Worm (Caenorhabditis elegans): Measurements from ENCODE around the gene sre-36.

sre-36 gene

ce11 chrV:16424428-16424827, 24.9 kb downstream of the sre-36 start, which contains the start of gene srw-29:
Gene srw-29, minus strand, starts transcription at chrV:16424528.
- TF ChIP-seq attf-6 (GFP tag; IDR thresholded peaks at IDR 0.05) (no peak), nhr-90 (tag; optimal IDR thresholded peaks at IDR 0.05) (no peak), B0035.1 (tag; optimal IDR thresholded peaks at IDR 0.05) (no peak), aptf-3 (GFP tag; IDR thresholded peaks at IDR 0.05) (no peak), ztf-6 (GFP tag; IDR thresholded peaks at IDR 0.05) (no peak), F57C9.4 (tag; optimal IDR thresholded peaks at IDR 0.05) (no peak)

- TF ChIP-seq ztf-22 (GFP tag; optimal IDR thresholded peaks at IDR 0.05) (no peak), F55B11.4 (tag; optimal IDR thresholded peaks at IDR 0.05; ENCODE audit: borderline replicate concordance, insufficient read depth) (no peak), mes-4 (tag; optimal IDR thresholded peaks at IDR 0.05) (no peak), unc-62 (GFP tag; optimal IDR thresholded peaks at IDR 0.05) (no peak), egrh-3 (GFP tag; IDR thresholded peaks at IDR 0.05) (no peak), Y67H2A.10 (GFP tag; conservative IDR thresholded peaks at IDR 0.05) (no peak), xnd-1 (tag; optimal IDR thresholded peaks at IDR 0.05) (no peak), hlh-26 (GFP tag; conservative IDR thresholded peaks at IDR 0.05) (no peak), hmg-20 (GFP tag; IDR thresholded peaks at IDR 0.05) (no peak), lsl-1 (GFP tag; optimal IDR thresholded peaks at IDR 0.05) (no peak), aptf-2 (GFP tag; conservative IDR thresholded peaks at IDR 0.05) (no peak), lag-1 (GFP tag; IDR thresholded peaks at IDR 0.05) (no peak), lin-35 (GFP tag; optimal IDR thresholded peaks at IDR 0.05) (no peak), snpc-1.1 (tag; optimal IDR thresholded peaks at IDR 0.05; ENCODE audit: insufficient read depth) (no peak), B0261.1 (tag; optimal IDR thresholded peaks at IDR 0.05) (no peak), ceh-100 (GFP tag; IDR thresholded peaks at IDR 0.05) (no peak), Y79H2A.3 (GFP tag; conservative IDR thresholded peaks at IDR 0.05) (no peak), let-607 (tag; optimal IDR thresholded peaks at IDR 0.05) (no peak)
These were observed 30.0 kb downstream of the sre-36 start, which contains the start of gene F26D2.10 for ce11 chrV:16429503-16429902. Gene F26D2.10, minus strand, starts transcription at chrV:16429603.

- TF ChIP-seq nfyb-1 (GFP tag; IDR thresholded peaks at IDR 0.05) (no peak), madf-10 (tag; optimal IDR thresholded peaks at IDR 0.05) (no peak), nhr-179 (tag; optimal IDR thresholded peaks at IDR 0.05) (no peak), F33H1.4 (GFP tag; IDR thresholded peaks at IDR 0.05) (no peak), F55B11.4 (tag; optimal IDR thresholded peaks at IDR 0.05; ENCODE audit: borderline replicate concordance, insufficient read depth) (no peak), rcor-1 (GFP tag; IDR thresholded peaks at IDR 0.05) (no peak), dpff-1 (tag; optimal IDR thresholded peaks at IDR 0.05) (no peak), dpl-1 (GFP tag; optimal IDR thresholded peaks at IDR 0.05) (no peak), ets-4 (GFP tag; optimal IDR thresholded peaks at IDR 0.05) (no peak), snpc-3.4 (tag; optimal IDR thresholded peaks at IDR 0.05) (no peak), ztf-28 (GFP tag; IDR thresholded peaks at IDR 0.05) (no peak), Y79H2A.3 (GFP tag; conservative IDR thresholded peaks at IDR 0.05) (no peak)
These were observed 30.5 kb downstream of the sre-36 start, which contains the start of gene str-73 for ce11 chrV:16429940-16430339. Gene str-73, plus strand, starts transcription at chrV:16430240.

- no peak for TF ChIP-seq F49E8.2 (tag; optimal IDR thresholded peaks at IDR 0.05; ENCODE audit: insufficient read depth)
- TF ChIP-seq B0336.3 (GFP tag; IDR thresholded peaks at IDR 0.05): no peak
- TF ChIP-seq egrh-3 (GFP tag; IDR thresholded peaks at IDR 0.05): no peak
- no peak for TF ChIP-seq F57C9.4 (tag; optimal IDR thresholded peaks at IDR 0.05)
- no peak for TF ChIP-seq Y95B8A.8 (GFP tag; IDR thresholded peaks at IDR 0.05)
- TF ChIP-seq Y53F4B.3 (GFP tag; IDR thresholded peaks at IDR 0.05): no peak
These were observed 34.0 kb downstream of the sre-36 start, which contains the start of gene clec-234 for ce11 chrV:16433471-16433870. Gene clec-234, minus strand, starts transcription at chrV:16433571.

All from whole organism, young adult.